Worm (Caenorhabditis elegans): ENCODE results near the gene F26G1.9.

Gene F26G1.9

DNA sequence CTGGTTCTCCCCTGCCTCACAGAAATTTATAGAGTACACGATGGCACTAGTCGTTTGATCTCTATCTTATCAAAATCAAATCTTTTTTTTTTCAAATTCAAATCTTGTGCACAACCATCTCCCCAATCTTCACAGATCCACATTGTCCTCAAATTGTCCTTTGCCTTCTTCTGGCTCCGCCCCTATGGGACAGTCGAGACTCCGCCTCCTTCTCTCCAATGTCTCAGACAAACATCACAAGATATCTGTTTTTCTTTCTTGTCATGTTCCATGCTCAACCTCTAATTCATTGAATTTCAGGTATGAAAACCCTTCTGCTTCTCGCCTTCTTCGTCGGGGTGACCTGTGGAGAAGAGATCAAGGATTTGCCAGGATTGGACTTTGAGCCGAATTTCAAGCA is 36.4 kb downstream of the F26G1.9 start, which contains the start of gene ctsa-1.1:
ctsa-1.1 (plus strand) TSS at position 301 of the 400 bp plus-strand sequence.
- 0 out of 2 replicates have a peak, but pooled peaks have one; percentile 33 for TF ChIP-seq hsf-1 (GFP tag; IDR thresholded peaks at IDR 0.05)
- TF ChIP-seq bed-1 (GFP tag; IDR thresholded peaks at IDR 0.05) = no peak

DNA sequence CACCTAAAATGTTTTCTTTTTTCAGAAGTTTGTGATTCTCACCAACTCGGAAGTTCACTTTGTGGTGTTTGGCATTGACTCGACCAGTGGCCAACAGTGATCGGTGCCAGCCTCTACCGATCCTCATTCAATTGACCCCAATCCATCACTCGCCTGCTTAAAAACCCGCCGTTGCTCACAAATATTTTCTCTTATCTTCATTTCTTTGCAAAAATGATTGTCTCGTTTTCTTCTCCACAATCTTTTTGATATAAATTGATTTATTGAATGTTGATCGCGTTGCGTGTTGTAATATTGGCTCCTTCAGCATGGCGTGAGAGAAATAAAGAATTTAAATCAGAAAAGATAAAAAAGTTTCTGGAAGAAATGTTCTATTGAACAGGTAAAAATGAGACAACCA is 37.2 kb downstream of the F26G1.9 start:
- no peak for TF ChIP-seq xnd-1 (tag; optimal IDR thresholded peaks at IDR 0.05)
- no peak for TF ChIP-seq akir-1 (GFP tag; optimal IDR thresholded peaks at IDR 0.05)
- TF ChIP-seq nfya-1 (tag; optimal IDR thresholded peaks at IDR 0.05; ENCODE audit: borderline replicate concordance, insufficient read depth) = no peak
- no peak for TF ChIP-seq nhr-27 (tag; optimal IDR thresholded peaks at IDR 0.05)
- TF ChIP-seq C06A6.2 (GFP tag; conservative IDR thresholded peaks at IDR 0.05) = no peak
- TF ChIP-seq snpc-1.1 (tag; optimal IDR thresholded peaks at IDR 0.05; ENCODE audit: insufficient read depth) = no peak
- no peak for TF ChIP-seq nhr-179 (tag; optimal IDR thresholded peaks at IDR 0.05)
- no peak for TF ChIP-seq snpc-3.4 (tag; optimal IDR thresholded peaks at IDR 0.05)
- TF ChIP-seq ztf-25 (GFP tag; IDR thresholded peaks at IDR 0.05) = no peak
- no peak for TF ChIP-seq madf-10 (tag; optimal IDR thresholded peaks at IDR 0.05)
- TF ChIP-seq dpff-1 (tag; optimal IDR thresholded peaks at IDR 0.05) = no peak
- TF ChIP-seq F52B5.7 (tag; optimal IDR thresholded peaks at IDR 0.05) = no peak
- TF ChIP-seq somi-1 (GFP tag; optimal IDR thresholded peaks at IDR 0.05) = no peak
- no peak for TF ChIP-seq tbp1 (GFP tag; optimal IDR thresholded peaks at IDR 0.05)
- no peak for TF ChIP-seq fkh-3 (tag; optimal IDR thresholded peaks at IDR 0.05)

DNA sequence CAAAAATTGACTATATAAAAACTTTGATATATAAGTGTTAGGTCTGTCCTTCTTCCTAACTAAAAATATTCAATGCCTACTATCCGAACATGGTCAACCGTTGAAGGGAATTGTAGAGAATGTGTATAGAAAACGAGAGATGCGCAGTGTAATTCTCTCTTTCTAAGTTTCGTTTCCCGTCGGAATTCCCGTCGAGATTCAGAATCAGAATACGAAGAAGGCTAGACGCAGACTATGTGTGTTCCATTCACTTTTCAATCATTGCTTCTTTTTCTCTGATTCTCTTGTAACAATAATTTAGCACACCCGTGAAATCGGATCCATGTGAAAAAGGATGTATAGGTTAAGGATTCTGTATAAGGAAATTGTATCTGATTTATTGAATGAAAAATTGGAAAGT is 39.3 kb downstream of the F26G1.9 start:
- no peak for TF ChIP-seq ceh-79 (tag; optimal IDR thresholded peaks at IDR 0.05)
- TF ChIP-seq efl-1 (GFP tag; optimal IDR thresholded peaks at IDR 0.05) = no peak
- no peak for TF ChIP-seq xnd-1 (tag; optimal IDR thresholded peaks at IDR 0.05)
- no peak for TF ChIP-seq ceh-91 (GFP tag; IDR thresholded peaks at IDR 0.05)
- TF ChIP-seq mes-4 (tag; optimal IDR thresholded peaks at IDR 0.05) = no peak
- no peak for TF ChIP-seq C06A6.2 (GFP tag; conservative IDR thresholded peaks at IDR 0.05)
- TF ChIP-seq lin-40 (tag; optimal IDR thresholded peaks at IDR 0.05) = no peak
- TF ChIP-seq dpl-1 (GFP tag; optimal IDR thresholded peaks at IDR 0.05) = no peak
- TF ChIP-seq cebp-2 (GFP tag; IDR thresholded peaks at IDR 0.05) = no peak
- TF ChIP-seq egl-18 (GFP tag; IDR thresholded peaks at IDR 0.05) = no peak
- no peak for TF ChIP-seq T07F8.4 (tag; optimal IDR thresholded peaks at IDR 0.05)
- TF ChIP-seq let-526 (GFP tag; IDR thresholded peaks at IDR 0.05) = no peak
- no peak for TF ChIP-seq let-607 (tag; optimal IDR thresholded peaks at IDR 0.05)
- TF ChIP-seq D2030.7 (GFP tag; IDR thresholded peaks at IDR 0.05) = no peak
- no peak for TF ChIP-seq aptf-2 (GFP tag; conservative IDR thresholded peaks at IDR 0.05)
- no peak for TF ChIP-seq dox-1 (GFP tag; IDR thresholded peaks at IDR 0.05)
- no peak for TF ChIP-seq F57A8.1 (GFP tag; optimal IDR thresholded peaks at IDR 0.05)

DNA sequence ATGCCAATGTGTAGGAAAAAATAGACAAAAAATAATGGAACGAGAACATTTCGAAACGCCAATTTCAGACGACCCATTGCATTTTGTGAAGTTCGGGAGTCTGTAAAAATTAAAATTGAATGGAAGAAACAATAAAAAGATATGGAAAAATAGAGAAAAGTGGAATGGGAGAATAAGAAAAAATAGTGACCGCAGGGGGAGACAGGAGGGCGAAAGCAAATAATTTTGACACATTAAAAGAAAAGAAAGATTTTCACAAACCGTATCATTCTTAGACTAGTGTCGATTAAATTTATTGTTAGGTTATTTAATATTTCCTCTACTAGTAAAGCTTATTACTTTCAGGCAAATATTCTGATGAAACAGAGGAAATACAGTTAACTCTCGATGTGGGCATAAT is 39.9 kb downstream of the F26G1.9 start, which contains the start of gene F41C3.11:
F41C3.11 (minus strand) TSS at position 101 of the 400 bp plus-strand sequence.
- no peak for TF ChIP-seq Y79H2A.3 (GFP tag; conservative IDR thresholded peaks at IDR 0.05)
- no peak for TF ChIP-seq unc-130 (GFP tag; optimal IDR thresholded peaks at IDR 0.05)
- no peak for TF ChIP-seq snpc-1.3 (tag; optimal IDR thresholded peaks at IDR 0.05; ENCODE audit: insufficient read depth)
- no peak for TF ChIP-seq bed-2 (GFP tag; IDR thresholded peaks at IDR 0.05)
- TF ChIP-seq nfya-2 (GFP tag; IDR thresholded peaks at IDR 0.05) = no peak
- no peak for TF ChIP-seq repo-1 (tag; optimal IDR thresholded peaks at IDR 0.05)
- no peak for TF ChIP-seq nfya-1 (tag; optimal IDR thresholded peaks at IDR 0.05; ENCODE audit: borderline replicate concordance, insufficient read depth)
- no peak for TF ChIP-seq hmg-20 (GFP tag; IDR thresholded peaks at IDR 0.05)
- no peak for TF ChIP-seq hrde-1 (tag; optimal IDR thresholded peaks at IDR 0.05; ENCODE audit: borderline replicate concordance)
- no peak for TF ChIP-seq nhr-120 (GFP tag; IDR thresholded peaks at IDR 0.05)
- no peak for TF ChIP-seq ceh-100 (GFP tag; IDR thresholded peaks at IDR 0.05)
- no peak for TF ChIP-seq F10E7.11 (tag; optimal IDR thresholded peaks at IDR 0.05)
- no peak for TF ChIP-seq zfh-2 (GFP tag; conservative IDR thresholded peaks at IDR 0.05)
- TF ChIP-seq nhr-80 (tag; optimal IDR thresholded peaks at IDR 0.05) = no peak
- TF ChIP-seq hmg-1.2 (GFP tag; IDR thresholded peaks at IDR 0.05) = no peak

All from whole organism, young adult.